Fruit fly (Drosophila melanogaster) whole organism: ENCODE results near the gene Theg.

Experiments
- Dll ChIP-seq: fragments of >200 bp; optimal IDR thresholded peaks from 2 replicates; lab custom pipeline; 2017
- psq ChIP-seq: fragments of >200 bp; optimal IDR thresholded peaks from 2 replicates; lab custom pipeline; 2017
- usp ChIP-seq: fragments of >200 bp; optimal IDR thresholded peaks from 2 replicates; lab custom pipeline; 2017; ENCODE audit warnings: missing biosample characterization, missing genetic modification characterization, mixed read lengths

DNA sequence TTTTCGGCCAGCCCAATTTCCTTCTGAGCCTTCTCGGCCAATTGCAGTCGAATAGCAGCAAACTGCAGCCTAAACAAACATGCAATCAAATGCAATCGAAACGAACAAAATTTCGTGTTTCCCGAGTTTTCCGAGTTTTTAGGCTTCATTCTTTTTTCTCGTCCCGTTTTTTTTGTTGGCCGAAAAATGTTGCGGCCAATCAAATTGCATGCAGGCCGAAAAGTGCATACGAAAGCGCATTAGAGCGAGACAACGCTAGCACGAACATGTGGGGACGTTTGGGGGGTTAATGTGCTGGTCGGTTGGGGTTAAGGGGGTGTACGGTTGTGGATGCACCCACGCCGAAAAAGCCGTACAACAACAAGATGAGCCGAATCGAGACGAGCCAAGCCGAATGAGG, 24.7 kb upstream of the Theg start:
- no peak for TF ChIP-seq psq (lab: Kevin White, UChicago)
- no peak for TF ChIP-seq Dll (lab: Kevin White, UChicago)
- TF ChIP-seq usp (GFP tag; lab: Kevin White, UChicago) = no peak
